Fruit fly (Drosophila melanogaster) whole organism, prepupa: Measurements from ENCODE around the gene CG15629.

Experiments used
- Blimp-1 ChIP-seq: fragments of 200-800 bp; sonication (Bioruptor generic); optimal IDR thresholded peaks from 3 replicates; lab custom pipeline; 2017; ENCODE audit warnings: missing biosample characterization, missing genetic modification characterization, mild to moderate bottlenecking, moderate library complexity, missing genetic modification reagents
- CG10631 ChIP-seq: fragments of 200-800 bp; sonication (Bioruptor generic); optimal IDR thresholded peaks from 2 replicates; lab custom pipeline; 2016; ENCODE audit warnings: missing biosample characterization, missing genetic modification characterization
- CG10669 ChIP-seq: fragments of 200-800 bp; sonication (Bioruptor generic); optimal IDR thresholded peaks from 3 replicates; lab custom pipeline; 2018; ENCODE audit warnings: missing biosample characterization, mild to moderate bottlenecking, missing genetic modification characterization, moderate library complexity
- CG11294 ChIP-seq: fragments of 200-800 bp; sonication (Bioruptor generic); IDR thresholded peaks from 2 replicates; pipeline ENCODE4 v1.3.6; 2022; ENCODE audit warnings: missing biosample characterization, missing genetic modification characterization
- CG11762 ChIP-seq: fragments of 200-800 bp; sonication (Bioruptor generic); optimal IDR thresholded peaks from 3 replicates; lab custom pipeline; 2016; ENCODE audit warnings: missing biosample characterization, missing genetic modification characterization; ENCODE audit not compliant: insufficient read depth
- CG11902 ChIP-seq: fragments of 200-800 bp; sonication (Bioruptor generic); optimal IDR thresholded peaks from 3 replicates; lab custom pipeline; 2016; ENCODE audit warnings: missing biosample characterization, missing genetic modification characterization
- CG15336 ChIP-seq: fragments of 200-800 bp; sonication (Bioruptor generic); IDR thresholded peaks from 2 replicates; pipeline ENCODE4 v1.3.6; 2022; ENCODE audit warnings: missing biosample characterization, missing genetic modification characterization
- CG1621 ChIP-seq: fragments of 200-800 bp; sonication (Bioruptor generic); optimal IDR thresholded peaks from 3 replicates; lab custom pipeline; 2018; ENCODE audit warnings: missing biosample characterization, mild to moderate bottlenecking, missing genetic modification characterization
- CG16779 ChIP-seq: fragments of 200-800 bp; sonication (Bioruptor generic); optimal IDR thresholded peaks from 3 replicates; lab custom pipeline; 2017; ENCODE audit warnings: missing biosample characterization, mild to moderate bottlenecking, missing genetic modification characterization
- CG3032 ChIP-seq: fragments of 200-800 bp; optimal IDR thresholded peaks from 2 replicates; lab custom pipeline; 2019; ENCODE audit warnings: missing biosample characterization, mild to moderate bottlenecking, missing genetic modification characterization, moderate library complexity
- CG31627 ChIP-seq: fragments of 200-800 bp; sonication (Bioruptor generic); optimal IDR thresholded peaks from 3 replicates; lab custom pipeline; 2016; ENCODE audit warnings: missing biosample characterization, missing genetic modification characterization
- CG32006 ChIP-seq: fragments of 200-800 bp; sonication (Bioruptor generic); optimal IDR thresholded peaks from 3 replicates; lab custom pipeline; 2017; ENCODE audit warnings: missing biosample characterization, mild to moderate bottlenecking, missing genetic modification characterization
- CG34406 ChIP-seq: fragments of 200-800 bp; sonication (Bioruptor generic); optimal IDR thresholded peaks from 3 replicates; lab custom pipeline; 2016; ENCODE audit warnings: missing biosample characterization, missing genetic modification characterization
- CG3919 ChIP-seq: fragments of 200-800 bp; sonication (Bioruptor generic); optimal IDR thresholded peaks from 3 replicates; lab custom pipeline; 2016; ENCODE audit warnings: missing biosample characterization, missing genetic modification characterization
- CG4318 ChIP-seq: fragments of 200-800 bp; sonication (Bioruptor generic); optimal IDR thresholded peaks from 3 replicates; lab custom pipeline; 2017; ENCODE audit warnings: missing biosample characterization, mild to moderate bottlenecking, missing genetic modification characterization
- CG6792 ChIP-seq: fragments of 200-800 bp; sonication (Bioruptor generic); optimal IDR thresholded peaks from 3 replicates; lab custom pipeline; 2016; ENCODE audit warnings: missing biosample characterization, missing genetic modification characterization
- CG6808 ChIP-seq: fragments of 200-800 bp; sonication (Bioruptor generic); optimal IDR thresholded peaks from 3 replicates; lab custom pipeline; 2017; ENCODE audit warnings: missing biosample characterization, missing genetic modification characterization, mild to moderate bottlenecking, moderate library complexity, missing genetic modification reagents
- CG8119 ChIP-seq: fragments of 200-800 bp; sonication (Bioruptor generic); IDR thresholded peaks from 3 replicates; pipeline ENCODE4 v1.3.6; 2022; ENCODE audit warnings: missing biosample characterization, missing genetic modification characterization
- CG8319 ChIP-seq: fragments of 200-800 bp; sonication (Bioruptor generic); optimal IDR thresholded peaks from 3 replicates; lab custom pipeline; 2016; ENCODE audit warnings: missing biosample characterization, missing genetic modification characterization
- CG8632 ChIP-seq: fragments of 200-800 bp; sonication (Bioruptor generic); optimal IDR thresholded peaks from 3 replicates; lab custom pipeline; 2016; ENCODE audit warnings: missing biosample characterization, missing genetic modification characterization
- CG9139 ChIP-seq: fragments of 200-800 bp; sonication (Bioruptor generic); optimal IDR thresholded peaks from 3 replicates; lab custom pipeline; 2017; ENCODE audit warnings: missing biosample characterization, mild to moderate bottlenecking, missing genetic modification characterization
- Eip75B ChIP-seq: fragments of 200-800 bp; sonication (Bioruptor generic); optimal IDR thresholded peaks from 3 replicates; lab custom pipeline; 2016; ENCODE audit warnings: missing biosample characterization, missing genetic modification characterization
- Eip78C ChIP-seq: fragments of 200-800 bp; sonication (Bioruptor generic); peaks from one replicate; lab custom pipeline; 2016; ENCODE audit warnings: missing biosample characterization, missing genetic modification characterization
- Eip93F ChIP-seq: fragments of 200-800 bp; sonication (Bioruptor generic); optimal IDR thresholded peaks from 2 replicates; lab custom pipeline; 2016; ENCODE audit warnings: missing biosample characterization, mild to moderate bottlenecking, missing genetic modification characterization
- Ets96B ChIP-seq: fragments of 200-800 bp; optimal IDR thresholded peaks from 2 replicates; lab custom pipeline; 2019; ENCODE audit warnings: missing biosample characterization, mild to moderate bottlenecking, missing genetic modification characterization, moderate library complexity
- Gug ChIP-seq: fragments of 200-800 bp; sonication (Bioruptor generic); IDR thresholded peaks from 2 replicates; pipeline ENCODE4 v1.3.6; 2022; ENCODE audit warnings: missing biosample characterization, missing genetic modification characterization
- Hr38 ChIP-seq: sonication (Bioruptor generic); optimal IDR thresholded peaks from 2 replicates; lab custom pipeline; 2016; ENCODE audit warnings: missing biosample characterization, missing genetic modification characterization
- Hr39 ChIP-seq: fragments of 200-800 bp; sonication (Bioruptor generic); optimal IDR thresholded peaks from 2 replicates; lab custom pipeline; 2016; ENCODE audit warnings: missing biosample characterization, missing genetic modification characterization
- Lpt ChIP-seq: fragments of 200-800 bp; sonication (Bioruptor generic); optimal IDR thresholded peaks from 3 replicates; lab custom pipeline; 2016; ENCODE audit warnings: missing biosample characterization, missing genetic modification characterization
- Met ChIP-seq: fragments of 200-800 bp; sonication (Bioruptor generic); optimal IDR thresholded peaks from 3 replicates; lab custom pipeline; 2016; ENCODE audit warnings: missing biosample characterization, missing genetic modification characterization
- OdsH ChIP-seq: fragments of 200-800 bp; sonication (Bioruptor generic); optimal IDR thresholded peaks from 3 replicates; lab custom pipeline; 2016; ENCODE audit warnings: missing biosample characterization, missing genetic modification characterization
- Smox ChIP-seq: fragments of 200-800 bp; sonication (Bioruptor generic); optimal IDR thresholded peaks from 3 replicates; lab custom pipeline; 2016; ENCODE audit warnings: missing biosample characterization, missing genetic modification characterization
- Sox102F ChIP-seq: fragments of 200-800 bp; sonication (Bioruptor generic); optimal IDR thresholded peaks from 2 replicates; lab custom pipeline; 2016; ENCODE audit warnings: missing biosample characterization, mild to moderate bottlenecking, missing genetic modification characterization
- Sox14 ChIP-seq: fragments of 200-800 bp; sonication (Bioruptor generic); optimal IDR thresholded peaks from 3 replicates; lab custom pipeline; 2016; ENCODE audit warnings: missing biosample characterization, missing genetic modification characterization
- Sox15 ChIP-seq: fragments of 200-800 bp; sonication (Bioruptor generic); optimal IDR thresholded peaks from 3 replicates; lab custom pipeline; 2016; ENCODE audit warnings: missing biosample characterization, missing genetic modification characterization
- acj6 ChIP-seq: fragments of 200-800 bp; sonication (Bioruptor generic); optimal IDR thresholded peaks from 3 replicates; lab custom pipeline; 2016; ENCODE audit warnings: missing biosample characterization, missing genetic modification characterization
- cyc ChIP-seq: fragments of 200-800 bp; sonication (Bioruptor generic); optimal IDR thresholded peaks from 3 replicates; lab custom pipeline; 2016; ENCODE audit warnings: missing biosample characterization, missing genetic modification characterization
- dac ChIP-seq: fragments of 200-800 bp; sonication (Bioruptor generic); optimal IDR thresholded peaks from 2 replicates; lab custom pipeline; 2017; ENCODE audit warnings: missing biosample characterization, mild to moderate bottlenecking, missing genetic modification characterization
- dsx ChIP-seq: fragments of 200-800 bp; optimal IDR thresholded peaks from 3 replicates; lab custom pipeline; 2019; ENCODE audit warnings: missing biosample characterization, mild to moderate bottlenecking, missing genetic modification characterization, moderate library complexity; ENCODE audit not compliant: poor library complexity, severe bottlenecking
- eg ChIP-seq: fragments of 200-800 bp; sonication (Bioruptor generic); IDR thresholded peaks from 3 replicates; pipeline ENCODE4 v1.3.6; 2022; ENCODE audit warnings: missing biosample characterization, missing genetic modification characterization
- fd85E ChIP-seq: fragments of 200-800 bp; sonication (Bioruptor generic); optimal IDR thresholded peaks from 3 replicates; lab custom pipeline; 2016; ENCODE audit warnings: missing biosample characterization, missing genetic modification characterization
- fkh ChIP-seq: fragments of 200-800 bp; sonication (Bioruptor generic); optimal IDR thresholded peaks from 3 replicates; lab custom pipeline; 2017; ENCODE audit warnings: missing biosample characterization, mild to moderate bottlenecking, missing genetic modification characterization, moderate library complexity
- lz ChIP-seq: fragments of 200-800 bp; sonication (Bioruptor generic); optimal IDR thresholded peaks from 3 replicates; lab custom pipeline; 2016; ENCODE audit warnings: missing biosample characterization, missing genetic modification characterization
- net ChIP-seq: fragments of 200-800 bp; sonication (Bioruptor generic); optimal IDR thresholded peaks from 3 replicates; lab custom pipeline; 2016; ENCODE audit warnings: missing biosample characterization, missing genetic modification characterization
- pdm3 ChIP-seq: fragments of 200-800 bp; sonication (Bioruptor generic); optimal IDR thresholded peaks from 3 replicates; lab custom pipeline; 2016; ENCODE audit warnings: missing biosample characterization, missing genetic modification characterization
- salr ChIP-seq, 2 experiments: fragments of 200-800 bp; sonication (Bioruptor generic); optimal IDR thresholded peaks; 3 replicates each; lab custom pipeline; 2016 to 2018; ENCODE audit warnings: missing biosample characterization in 2 of 2, missing genetic modification characterization in 2 of 2, mild to moderate bottlenecking in 1 of 2
- spab ChIP-seq: fragments of 200-800 bp; sonication (Bioruptor generic); optimal IDR thresholded peaks from 2 replicates; lab custom pipeline; 2017; ENCODE audit warnings: missing biosample characterization, mild to moderate bottlenecking, missing genetic modification characterization, missing genetic modification reagents
- ss ChIP-seq, 2 experiments: fragments of 200-800 bp; sonication (Bioruptor generic); optimal IDR thresholded peaks; 2 replicates in 1 of 2; 3 replicates in 1 of 2; lab custom pipeline; 2017 to 2018; ENCODE audit warnings: mild to moderate bottlenecking in 2 of 2, missing biosample characterization in 2 of 2, missing genetic modification characterization in 2 of 2, moderate library complexity in 1 of 2
- svp ChIP-seq: fragments of 200-800 bp; sonication (Bioruptor generic); peaks from one replicate; lab custom pipeline; 2016; ENCODE audit warnings: missing biosample characterization, missing genetic modification characterization
- topi ChIP-seq: fragments of 200-800 bp; sonication (Bioruptor generic); optimal IDR thresholded peaks from 3 replicates; lab custom pipeline; 2016; ENCODE audit warnings: missing biosample characterization, missing genetic modification characterization
- vri ChIP-seq: fragments of 200-800 bp; sonication (Bioruptor generic); optimal IDR thresholded peaks from 3 replicates; lab custom pipeline; 2016; ENCODE audit warnings: missing biosample characterization, mild to moderate bottlenecking, missing genetic modification characterization

Gene CG15629

DNA sequence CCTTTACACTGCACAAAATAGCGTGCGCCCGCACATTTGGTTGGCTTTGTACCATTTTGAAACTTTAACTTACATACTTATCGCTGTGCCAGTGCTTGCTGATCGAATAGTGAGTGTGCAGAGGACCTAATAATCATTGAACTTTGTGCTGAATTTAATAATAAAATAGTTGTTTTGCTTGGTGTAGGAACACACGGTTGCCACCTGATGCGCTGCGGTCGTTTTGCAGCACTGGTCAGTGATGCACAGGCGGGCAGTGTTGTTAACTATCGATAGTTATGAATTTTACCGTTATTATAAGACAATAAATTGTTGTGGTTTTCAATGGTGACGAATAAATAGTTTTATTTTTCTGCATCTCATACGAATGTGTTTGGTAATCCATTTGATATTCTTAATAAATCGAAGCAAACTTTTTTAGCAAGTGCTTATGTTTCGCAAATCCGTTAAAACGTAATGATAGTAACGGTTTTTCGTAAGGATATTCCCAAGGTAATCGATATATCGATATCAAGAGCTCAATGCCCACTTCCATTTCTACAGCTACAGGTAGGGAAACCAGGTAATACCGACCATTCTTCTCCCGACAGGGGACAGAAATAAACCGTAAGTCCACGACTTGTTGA, 25.1 kb downstream of the CG15629 start, which contains the start of the genes tank and CG12194:
Gene tank (minus strand): TSS at position 228 of the 626 bp plus-strand sequence.
Gene CG12194 (plus strand): TSS at position 576 of the 626 bp plus-strand sequence.
- peak; percentile 100 for TF ChIP-seq OdsH
- TF ChIP-seq CG1621, result peak; percentile 99
- TF ChIP-seq CG11294 (GFP tag; lab: Robert Waterston, UW), result peak; percentile 99
- peak; percentile 99 for TF ChIP-seq CG8119 (GFP tag; lab: Robert Waterston, UW)
- TF ChIP-seq Hr38 (GFP tag; lab: Kevin White, UChicago), result peak; percentile 95
- peak; percentile 99 for TF ChIP-seq Hr39 (GFP tag; lab: Kevin White, UChicago)
- TF ChIP-seq Eip75B (GFP tag; lab: Kevin White, UChicago), result peak; percentile 99
- TF ChIP-seq fd85E (GFP tag; lab: Kevin White, UChicago), result peak; percentile 97
- TF ChIP-seq acj6, result peak; percentile 99
- peak; percentile 91 to 94 for TF ChIP-seq ss (GFP tag; optimal IDR thresholded peaks at IDR 0.05; lab: Kevin White, UChicago)
- peak; percentile 98 to 99 for TF ChIP-seq salr (GFP tag; optimal IDR thresholded peaks at IDR 0.05; lab: Kevin White, UChicago)
- TF ChIP-seq CG6792 (GFP tag; lab: Kevin White, UChicago), result peak; percentile 99
- peak; percentile 100 for TF ChIP-seq Sox14 (GFP tag; lab: Kevin White, UChicago)
- TF ChIP-seq CG4318 (GFP tag; lab: Kevin White, UChicago), result peak; percentile 99
- TF ChIP-seq CG11762, result peak; percentile 99
- peak; percentile 98 for TF ChIP-seq CG8632 (GFP tag; lab: Kevin White, UChicago)
- peak; percentile 99 for TF ChIP-seq CG10631
- TF ChIP-seq dac (GFP tag; lab: Kevin White, UChicago), result peak; percentile 100
- peak; percentile 99 for TF ChIP-seq cyc (GFP tag; lab: Kevin White, UChicago)
- peak; percentile 98 for TF ChIP-seq CG16779 (tag; lab: Kevin White, UChicago)
- peak; percentile 98 for TF ChIP-seq Sox15 (GFP tag; lab: Kevin White, UChicago)
- peak; percentile 98 for TF ChIP-seq CG3032 (tag; lab: Kevin White, UChicago)
- peak; percentile 99 for TF ChIP-seq CG10669
- TF ChIP-seq CG6808 (GFP tag; lab: Kevin White, UChicago), result peak; percentile 94
- TF ChIP-seq fkh, result peak; percentile 82
- peak; percentile 99 for TF ChIP-seq Lpt
- TF ChIP-seq svp (GFP tag; lab: Kevin White, UChicago), result peak; percentile 99
- TF ChIP-seq CG11902 (GFP tag; lab: Kevin White, UChicago), result peak; percentile 98
- TF ChIP-seq dsx, result peak; percentile 96
- TF ChIP-seq Blimp-1 (GFP tag; lab: Kevin White, UChicago), result peak; percentile 82
- peak; percentile 93 for TF ChIP-seq CG9139 (GFP tag; lab: Kevin White, UChicago)
- peak; percentile 98 for TF ChIP-seq CG34406 (GFP tag; lab: Kevin White, UChicago)
- peak; percentile 100 for TF ChIP-seq net (GFP tag; lab: Kevin White, UChicago)
- peak; percentile 98 for TF ChIP-seq Smox (GFP tag; lab: Kevin White, UChicago)
- peak; percentile 99 for TF ChIP-seq CG31627 (GFP tag; lab: Kevin White, UChicago)
- TF ChIP-seq vri (GFP tag; lab: Kevin White, UChicago), result peak; percentile 97
- TF ChIP-seq Eip93F (GFP tag; lab: Kevin White, UChicago), result peak; percentile 95
- TF ChIP-seq topi (GFP tag; lab: Kevin White, UChicago), result peak; percentile 99
- peak; percentile 100 for TF ChIP-seq eg (GFP tag; lab: Robert Waterston, UW)
- TF ChIP-seq lz, result peak; percentile 99
- TF ChIP-seq pdm3 (GFP tag; lab: Kevin White, UChicago), result peak; percentile 99
- TF ChIP-seq Eip78C (GFP tag; lab: Kevin White, UChicago), result peak; percentile 100
- TF ChIP-seq CG3919 (GFP tag; lab: Kevin White, UChicago), result peak; percentile 100
- TF ChIP-seq CG8319 (GFP tag; lab: Kevin White, UChicago), result peak; percentile 98
- peak; percentile 99 for TF ChIP-seq Met (GFP tag; lab: Kevin White, UChicago)
- peak; percentile 100 for TF ChIP-seq CG32006
- TF ChIP-seq Gug (GFP tag; lab: Robert Waterston, UW), result peak; percentile 99
- peak; percentile 99 for TF ChIP-seq Ets96B (tag; lab: Kevin White, UChicago)
- peak; percentile 98 for TF ChIP-seq spab (GFP tag; lab: Kevin White, UChicago)
- peak; percentile 99 for TF ChIP-seq Sox102F (GFP tag; lab: Kevin White, UChicago)
- TF ChIP-seq CG15336, result peak; percentile 100
